Worm (Caenorhabditis elegans) whole organism, L2 larva: ENCODE results near the gene fbxa-154.

Experiments
- C34F6.9 ChIP-seq: fragments of 150-350 bp; optimal IDR thresholded peaks from 2 replicates; lab custom pipeline; 2014; ENCODE audit warnings: missing biosample characterization, missing genetic modification characterization
- Y55F3AM.14 ChIP-seq: fragments of 200-800 bp; sonication (Bioruptor generic); optimal IDR thresholded peaks from 2 replicates; lab custom pipeline; 2018; ENCODE audit warnings: mild to moderate bottlenecking, missing genetic modification characterization, missing compliant biosample characterization
- crh-2 ChIP-seq: sonication (generic microtip); optimal IDR thresholded peaks from 2 replicates; lab custom pipeline; 2017; ENCODE audit warnings: missing biosample characterization, missing genetic modification characterization
- dmd-4 ChIP-seq: sonication (generic microtip); optimal IDR thresholded peaks from 2 replicates; lab custom pipeline; 2017; ENCODE audit warnings: missing biosample characterization, missing genetic modification characterization
- egl-27 ChIP-seq: sonication (generic microtip); optimal IDR thresholded peaks from 3 replicates; lab custom pipeline; 2017; ENCODE audit warnings: missing biosample characterization, missing genetic modification reagents, missing genetic modification characterization
- elt-1 ChIP-seq: fragments of 150-350 bp; optimal IDR thresholded peaks from 2 replicates; lab custom pipeline; 2014; ENCODE audit warnings: missing biosample characterization, missing genetic modification characterization
- elt-3 ChIP-seq: sonication (generic microtip); optimal IDR thresholded peaks from 2 replicates; lab custom pipeline; 2017; ENCODE audit warnings: missing biosample characterization, missing genetic modification characterization
- fos-1 ChIP-seq: fragments of 150-350 bp; optimal IDR thresholded peaks from 2 replicates; lab custom pipeline; 2014; ENCODE audit warnings: missing biosample characterization, missing genetic modification characterization
- gmeb-1 ChIP-seq: fragments of 150-350 bp; optimal IDR thresholded peaks from 2 replicates; lab custom pipeline; 2014; ENCODE audit warnings: missing biosample characterization, missing genetic modification characterization
- lin-11 ChIP-seq: fragments of 150-350 bp; sonication (generic microtip); optimal IDR thresholded peaks from 2 replicates; lab custom pipeline; 2014; ENCODE audit warnings: missing biosample characterization, missing genetic modification characterization, inconsistent platforms, mixed read lengths
- lin-13 ChIP-seq: fragments of 150-350 bp; optimal IDR thresholded peaks from 2 replicates; lab custom pipeline; 2014; ENCODE audit warnings: missing biosample characterization, missing genetic modification reagents, missing genetic modification characterization
- lin-39 ChIP-seq: fragments of 150-350 bp; optimal IDR thresholded peaks from 2 replicates; lab custom pipeline; 2014; ENCODE audit warnings: missing biosample characterization, missing genetic modification reagents, missing genetic modification characterization
- lsy-2 ChIP-seq, 2 experiments: fragments of 150-350 bp in 1 of 2; sonication (generic microtip) in 1 of 2; optimal IDR thresholded peaks; 2 replicates each; lab custom pipeline; 2014 to 2017; ENCODE audit warnings: missing biosample characterization in 2 of 2, missing genetic modification characterization in 2 of 2
- mbf-1 ChIP-seq: sonication (generic microtip); optimal IDR thresholded peaks from 2 replicates; lab custom pipeline; 2017; ENCODE audit warnings: missing biosample characterization, missing genetic modification characterization
- mdl-1 ChIP-seq, 2 experiments: fragments of 150-350 bp in 1 of 2; sonication (generic microtip) in 1 of 2; optimal IDR thresholded peaks; 2 replicates each; lab custom pipeline; 2017; ENCODE audit warnings: missing biosample characterization in 2 of 2, missing genetic modification characterization in 2 of 2
- nhr-10 ChIP-seq: sonication (generic microtip); optimal IDR thresholded peaks from 2 replicates; lab custom pipeline; 2017; ENCODE audit warnings: missing biosample characterization, missing genetic modification characterization
- nhr-12 ChIP-seq: fragments of 150-350 bp; optimal IDR thresholded peaks from 2 replicates; lab custom pipeline; 2014; ENCODE audit warnings: missing biosample characterization, missing genetic modification characterization
- nhr-129 ChIP-seq: fragments of 150-350 bp; optimal IDR thresholded peaks from 2 replicates; lab custom pipeline; 2014; ENCODE audit warnings: missing biosample characterization, missing genetic modification characterization
- nhr-21 ChIP-seq: fragments of 150-350 bp; optimal IDR thresholded peaks from 2 replicates; lab custom pipeline; 2014; ENCODE audit warnings: missing biosample characterization, missing genetic modification characterization
- nhr-237 ChIP-seq: fragments of 150-350 bp; optimal IDR thresholded peaks from 2 replicates; lab custom pipeline; 2014; ENCODE audit warnings: missing biosample characterization, missing genetic modification characterization
- nhr-25 ChIP-seq: fragments of 150-350 bp; sonication (generic microtip); optimal IDR thresholded peaks from 3 replicates; lab custom pipeline; 2014; ENCODE audit warnings: missing biosample characterization, missing genetic modification characterization
- nhr-77 ChIP-seq: fragments of 150-350 bp; optimal IDR thresholded peaks from 2 replicates; lab custom pipeline; 2014; ENCODE audit warnings: missing biosample characterization, missing genetic modification characterization
- peb-1 ChIP-seq: fragments of 150-350 bp; optimal IDR thresholded peaks from 2 replicates; lab custom pipeline; 2014; ENCODE audit warnings: missing biosample characterization, missing genetic modification characterization
- sem-4 ChIP-seq: fragments of 150-350 bp; optimal IDR thresholded peaks from 2 replicates; lab custom pipeline; 2014; ENCODE audit warnings: missing biosample characterization, missing genetic modification reagents, missing genetic modification characterization
- skn-1 ChIP-seq: sonication (generic microtip); optimal IDR thresholded peaks from 2 replicates; lab custom pipeline; 2017; ENCODE audit warnings: missing biosample characterization, missing genetic modification characterization
- sma-3 ChIP-seq: sonication (generic microtip); optimal IDR thresholded peaks from 2 replicates; lab custom pipeline; 2016; ENCODE audit warnings: missing genetic modification reagents, missing genetic modification characterization, missing compliant biosample characterization
- snpc-4 ChIP-seq: fragments of 150-350 bp; optimal IDR thresholded peaks from 2 replicates; lab custom pipeline; 2014; ENCODE audit warnings: missing biosample characterization, missing genetic modification characterization
- unc-39 ChIP-seq: fragments of 150-350 bp; optimal IDR thresholded peaks from 2 replicates; lab custom pipeline; 2014; ENCODE audit warnings: missing biosample characterization, missing genetic modification characterization
- unc-62 ChIP-seq: fragments of 150-350 bp; optimal IDR thresholded peaks from 2 replicates; lab custom pipeline; 2014; ENCODE audit warnings: missing biosample characterization, missing genetic modification reagents, missing genetic modification characterization
- ztf-1 ChIP-seq: fragments of 200-800 bp; sonication (Bioruptor generic); conservative IDR thresholded peaks from 2 replicates; pipeline ENCODE4 v1.3.6; 2022; ENCODE audit warnings: missing genetic modification characterization, missing compliant biosample characterization
- ztf-11 ChIP-seq: sonication (generic microtip); optimal IDR thresholded peaks from 2 replicates; lab custom pipeline; 2017; ENCODE audit warnings: missing biosample characterization, missing genetic modification characterization
- ztf-4 ChIP-seq: fragments of 150-350 bp; optimal IDR thresholded peaks from 2 replicates; lab custom pipeline; 2014; ENCODE audit warnings: missing biosample characterization, missing genetic modification characterization

The fbxa-154 gene

ce11 chrV:15578386-15578785 lies 26.6 kb downstream of the fbxa-154 start, which contains the start of gene F28F8.9 (continued):
- TF ChIP-seq ztf-1 (no peak), snpc-4 (tag; lab: Kevin White, UChicago) (peak; percentile 36), crh-2 (tag; lab: Kevin White, UChicago) (peak; percentile 32), unc-39 (tag; lab: Kevin White, UChicago) (no peak), lin-11 (tag; lab: Kevin White, UChicago) (no peak), ztf-11 (no peak), egl-27 (no peak), elt-1 (tag; lab: Kevin White, UChicago) (no peak), mdl-1 (tag; optimal IDR thresholded peaks at IDR 0.05; lab: Kevin White, UChicago) (no peak), dmd-4 (tag; lab: Kevin White, UChicago) (no peak), nhr-10 (no peak), unc-62 (GFP tag; lab: Kevin White, UChicago) (no peak), skn-1 (tag; lab: Kevin White, UChicago) (no peak), C34F6.9 (tag; lab: Kevin White, UChicago) (peak; percentile 55), lsy-2 (tag; optimal IDR thresholded peaks at IDR 0.05; lab: Kevin White, UChicago) (peak in 1 of 2 experiments; percentile 74), nhr-21 (tag; lab: Kevin White, UChicago) (no peak), nhr-237 (tag; lab: Kevin White, UChicago) (no peak)

DNA sequence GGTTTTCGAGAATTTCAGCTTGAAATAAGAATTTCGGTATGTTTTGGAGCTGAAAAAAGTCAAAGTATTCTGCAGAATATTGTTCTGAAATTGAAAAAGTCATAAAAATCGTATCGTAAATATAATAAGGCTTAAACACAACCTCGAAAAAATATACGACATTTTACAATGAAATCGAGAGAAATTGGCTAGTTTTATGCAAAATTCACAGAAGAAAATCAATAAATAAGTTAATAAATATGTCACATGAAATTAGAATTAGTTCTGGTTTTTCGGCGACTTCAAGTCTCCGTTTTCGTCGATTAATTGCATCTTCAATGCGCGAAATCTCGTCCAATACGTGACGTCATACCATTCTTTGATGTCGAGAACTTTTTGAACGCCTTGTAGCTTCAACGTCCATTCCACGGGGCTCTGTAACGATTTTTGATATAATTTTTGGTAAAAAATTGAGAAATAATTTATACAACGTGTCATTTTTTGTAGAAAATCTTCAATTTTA lies 27.5 kb downstream of the fbxa-154 start, which contains the start of gene atx-3:
atx-3 (minus strand) TSS at position 51 of the 502 bp plus-strand sequence.
- TF ChIP-seq elt-3 (no peak), sem-4 (tag; lab: Kevin White, UChicago) (no peak), nhr-25 (peak; percentile 34), mbf-1 (tag; lab: Kevin White, UChicago) (no peak)

DNA sequence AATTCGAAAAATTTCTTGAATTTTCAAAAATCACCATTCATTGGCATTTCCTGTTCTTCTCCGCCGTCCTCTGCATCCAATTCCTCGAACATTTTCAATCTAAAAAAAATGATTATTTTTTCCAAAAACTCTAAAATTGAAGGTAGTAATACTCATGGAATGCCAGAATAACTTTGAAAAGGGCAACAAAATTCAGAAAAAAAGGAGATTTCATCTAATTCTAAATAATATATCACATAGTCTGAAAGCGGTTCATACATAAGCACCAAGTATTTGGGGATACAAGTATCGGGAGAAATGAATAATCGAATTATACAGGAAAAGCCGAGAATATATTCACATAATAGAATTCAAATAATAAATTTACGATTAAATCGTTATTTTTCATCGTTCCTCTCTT lies 29.6 kb downstream of the fbxa-154 start, which contains the start of gene mdt-28:
mdt-28 (minus strand) TSS at position 101 of the 400 bp plus-strand sequence.
- TF ChIP-seq gmeb-1 (tag; lab: Kevin White, UChicago) (no peak), peb-1 (tag; lab: Kevin White, UChicago) (no peak), nhr-129 (tag; lab: Kevin White, UChicago) (no peak), nhr-21 (tag; lab: Kevin White, UChicago) (no peak), mdl-1 (tag; optimal IDR thresholded peaks at IDR 0.05; lab: Kevin White, UChicago) (no peak), C34F6.9 (tag; lab: Kevin White, UChicago) (no peak), Y55F3AM.14 (no peak), nhr-77 (tag; lab: Kevin White, UChicago) (no peak), nhr-25 (no peak), unc-39 (tag; lab: Kevin White, UChicago) (no peak), lin-39 (tag; lab: Kevin White, UChicago) (no peak), sma-3 (GFP tag; lab: Kevin White, UChicago) (no peak), ztf-4 (tag; lab: Kevin White, UChicago) (no peak), ztf-1 (no peak), elt-3 (no peak), lin-11 (tag; lab: Kevin White, UChicago) (no peak), fos-1 (tag; lab: Kevin White, UChicago) (no peak), nhr-12 (tag; lab: Kevin White, UChicago) (no peak)

ce11 chrV:15572613-15573012 lies 32.3 kb downstream of the fbxa-154 start, which contains the start of gene fbxa-94:
TSS of gene fbxa-94 (plus strand) at chrV:15572913.
- TF ChIP-seq lin-39 (tag; lab: Kevin White, UChicago) (no peak), lsy-2 (tag; optimal IDR thresholded peaks at IDR 0.05; lab: Kevin White, UChicago) (no peak), lin-13 (GFP tag; lab: Kevin White, UChicago) (no peak), sma-3 (GFP tag; lab: Kevin White, UChicago) (no peak), fos-1 (tag; lab: Kevin White, UChicago) (no peak)

DNA sequence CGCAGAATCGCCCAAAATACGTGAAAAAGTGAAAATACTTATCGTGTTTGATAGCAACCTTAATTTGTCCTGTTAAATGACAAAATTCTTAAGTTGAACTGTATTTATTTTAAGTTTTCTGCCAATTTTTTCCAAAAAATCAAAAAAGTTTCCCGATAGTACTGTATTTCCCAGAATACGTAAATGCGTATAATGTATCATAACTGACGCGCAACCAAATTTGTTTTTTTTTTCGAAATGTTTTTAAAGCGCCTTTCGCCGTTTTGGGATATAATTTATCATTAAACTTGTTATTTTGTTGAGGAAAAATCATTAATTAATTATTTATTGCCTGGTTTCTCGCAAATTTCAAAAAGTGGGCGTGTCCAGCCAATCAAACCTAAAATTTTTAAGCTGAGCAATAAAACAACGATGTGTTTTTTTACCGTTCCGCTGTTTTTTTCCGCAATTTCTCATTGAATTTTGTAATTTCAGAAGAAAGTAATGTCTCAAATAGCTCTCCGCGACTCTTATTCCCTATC lies 33.9 kb downstream of the fbxa-154 start, which contains the start of gene fbxa-95:
fbxa-95 (plus strand) TSS at position 471 of the 521 bp plus-strand sequence.
- TF ChIP-seq peb-1 (tag; lab: Kevin White, UChicago) (no peak), nhr-129 (tag; lab: Kevin White, UChicago) (no peak)
